Worm (Caenorhabditis elegans): Measurements from ENCODE around the gene F22F7.8.

F22F7.8 gene

ce11 chrV:2121910-2122362 lies at the start of gene F22F7.8:
Gene F22F7.8 (minus strand): TSS chrV:2121960.
- TF ChIP-seq aly-1 (tag; optimal IDR thresholded peaks at IDR 0.05) (no peak), ets-7 (tag; optimal IDR thresholded peaks at IDR 0.05) (no peak), tra-4 (tag; optimal IDR thresholded peaks at IDR 0.05) (no peak), ama-1 (optimal IDR thresholded peaks at IDR 0.05) (no peak), hmbx-1 (tag; optimal IDR thresholded peaks at IDR 0.05) (no peak), B0310.2 (tag; optimal IDR thresholded peaks at IDR 0.05) (no peak), hmg-4 (GFP tag; optimal IDR thresholded peaks at IDR 0.05) (no peak), sea-1 (GFP tag; conservative IDR thresholded peaks at IDR 0.05) (no peak), tbx-11 (GFP tag; IDR thresholded peaks at IDR 0.05) (no peak), flt-1 (GFP tag; IDR thresholded peaks at IDR 0.05) (no peak), hnd-1 (tag; optimal IDR thresholded peaks at IDR 0.05) (no peak), tbx-37 (GFP tag; conservative IDR thresholded peaks at IDR 0.05) (no peak), ceh-13 (GFP tag; optimal IDR thresholded peaks at IDR 0.05) (no peak), F13C5.2 (tag; optimal IDR thresholded peaks at IDR 0.05) (no peak), pes-1 (GFP tag; IDR thresholded peaks at IDR 0.05) (no peak), ceh-36 (tag; optimal IDR thresholded peaks at IDR 0.05) (no peak)

- TF ChIP-seq ama-1 (optimal IDR thresholded peaks at IDR 0.05): no peak
- TF ChIP-seq tbx-37 (GFP tag; conservative IDR thresholded peaks at IDR 0.05): no peak
- TF ChIP-seq hmg-4 (GFP tag; optimal IDR thresholded peaks at IDR 0.05): no peak
Measured at ce11 chrV:2166679-2167078, 44.9 kb upstream of the F22F7.8 start, which contains the start of gene srbc-19. Gene srbc-19 (minus strand): TSS chrV:2166779.

ce11 chrV:2163735-2164134 lies 42.0 kb upstream of the F22F7.8 start, which contains the start of gene str-255:
Gene str-255 (minus strand): TSS chrV:2163835.
- TF ChIP-seq B0310.2 (tag; optimal IDR thresholded peaks at IDR 0.05): no peak
- TF ChIP-seq aly-1 (tag; optimal IDR thresholded peaks at IDR 0.05): no peak
- no peak for TF ChIP-seq flt-1 (GFP tag; IDR thresholded peaks at IDR 0.05)
- no peak for TF ChIP-seq F13C5.2 (tag; optimal IDR thresholded peaks at IDR 0.05)
- no peak for TF ChIP-seq hnd-1 (tag; optimal IDR thresholded peaks at IDR 0.05)
- no peak for TF ChIP-seq ceh-36 (tag; optimal IDR thresholded peaks at IDR 0.05)
- TF ChIP-seq sea-1 (GFP tag; conservative IDR thresholded peaks at IDR 0.05): no peak
- no peak for TF ChIP-seq scrt-1 (GFP tag; IDR thresholded peaks at IDR 0.05)
- no peak for TF ChIP-seq hmg-4 (GFP tag; optimal IDR thresholded peaks at IDR 0.05)
- no peak for TF ChIP-seq hmbx-1 (tag; optimal IDR thresholded peaks at IDR 0.05)
- no peak for TF ChIP-seq tra-4 (tag; optimal IDR thresholded peaks at IDR 0.05)
- no peak for TF ChIP-seq ama-1 (optimal IDR thresholded peaks at IDR 0.05)
- no peak for TF ChIP-seq ceh-13 (GFP tag; optimal IDR thresholded peaks at IDR 0.05)
- no peak for TF ChIP-seq pes-1 (GFP tag; IDR thresholded peaks at IDR 0.05)
- no peak for TF ChIP-seq tbx-11 (GFP tag; IDR thresholded peaks at IDR 0.05)

- TF ChIP-seq sea-1 (GFP tag; conservative IDR thresholded peaks at IDR 0.05) (no peak), scrt-1 (GFP tag; IDR thresholded peaks at IDR 0.05) (no peak), aly-1 (tag; optimal IDR thresholded peaks at IDR 0.05) (no peak), hmg-4 (GFP tag; optimal IDR thresholded peaks at IDR 0.05) (no peak), F13C5.2 (tag; optimal IDR thresholded peaks at IDR 0.05) (no peak), tra-4 (tag; optimal IDR thresholded peaks at IDR 0.05) (no peak), B0310.2 (tag; optimal IDR thresholded peaks at IDR 0.05) (no peak), hmbx-1 (tag; optimal IDR thresholded peaks at IDR 0.05) (no peak), tbx-37 (GFP tag; conservative IDR thresholded peaks at IDR 0.05) (no peak), ceh-13 (GFP tag; optimal IDR thresholded peaks at IDR 0.05) (no peak), pes-1 (GFP tag; IDR thresholded peaks at IDR 0.05) (no peak), ceh-36 (tag; optimal IDR thresholded peaks at IDR 0.05) (no peak), flt-1 (GFP tag; IDR thresholded peaks at IDR 0.05) (no peak), ets-7 (tag; optimal IDR thresholded peaks at IDR 0.05) (no peak), hnd-1 (tag; optimal IDR thresholded peaks at IDR 0.05) (no peak), ama-1 (optimal IDR thresholded peaks at IDR 0.05) (no peak), tbx-11 (GFP tag; IDR thresholded peaks at IDR 0.05) (no peak)
Measured at ce11 chrV:2159331-2159730, 37.6 kb upstream of the F22F7.8 start, which contains the start of gene C45H4.14. Gene C45H4.14 (minus strand): TSS chrV:2159431.

- TF ChIP-seq ama-1 (optimal IDR thresholded peaks at IDR 0.05) (no peak), tbx-11 (GFP tag; IDR thresholded peaks at IDR 0.05) (no peak), F13C5.2 (tag; optimal IDR thresholded peaks at IDR 0.05) (no peak), ets-7 (tag; optimal IDR thresholded peaks at IDR 0.05) (no peak), scrt-1 (GFP tag; IDR thresholded peaks at IDR 0.05) (no peak)
Measured at ce11 chrV:2156830-2157229, 35.1 kb upstream of the F22F7.8 start, which contains the start of gene srbc-22. Gene srbc-22 (plus strand): TSS chrV:2157130.

- TF ChIP-seq ceh-36 (tag; optimal IDR thresholded peaks at IDR 0.05) (no peak), F13C5.2 (tag; optimal IDR thresholded peaks at IDR 0.05) (no peak), tbx-37 (GFP tag; conservative IDR thresholded peaks at IDR 0.05) (no peak), B0310.2 (tag; optimal IDR thresholded peaks at IDR 0.05) (no peak), scrt-1 (GFP tag; IDR thresholded peaks at IDR 0.05) (no peak), tra-4 (tag; optimal IDR thresholded peaks at IDR 0.05) (no peak), ceh-13 (GFP tag; optimal IDR thresholded peaks at IDR 0.05) (no peak), tbx-11 (GFP tag; IDR thresholded peaks at IDR 0.05) (no peak), aly-1 (tag; optimal IDR thresholded peaks at IDR 0.05) (no peak), ets-7 (tag; optimal IDR thresholded peaks at IDR 0.05) (no peak), sea-1 (GFP tag; conservative IDR thresholded peaks at IDR 0.05) (no peak)
Measured at ce11 chrV:2155232-2155631, 33.5 kb upstream of the F22F7.8 start, which contains the start of gene srbc-21. Gene srbc-21 (plus strand): TSS chrV:2155532.

- TF ChIP-seq ama-1 (optimal IDR thresholded peaks at IDR 0.05): no peak
- no peak for TF ChIP-seq ceh-13 (GFP tag; optimal IDR thresholded peaks at IDR 0.05)
- no peak for TF ChIP-seq hnd-1 (tag; optimal IDR thresholded peaks at IDR 0.05)
- no peak for TF ChIP-seq tbx-37 (GFP tag; conservative IDR thresholded peaks at IDR 0.05)
- no peak for TF ChIP-seq ceh-36 (tag; optimal IDR thresholded peaks at IDR 0.05)
- TF ChIP-seq aly-1 (tag; optimal IDR thresholded peaks at IDR 0.05): no peak
- TF ChIP-seq tbx-11 (GFP tag; IDR thresholded peaks at IDR 0.05): no peak
- TF ChIP-seq B0310.2 (tag; optimal IDR thresholded peaks at IDR 0.05): no peak
Measured at ce11 chrV:2153274-2153673, 31.5 kb upstream of the F22F7.8 start, which contains the start of gene srbc-23. Gene srbc-23 (plus strand): TSS chrV:2153574.

- TF ChIP-seq ceh-36 (tag; optimal IDR thresholded peaks at IDR 0.05) (no peak), ama-1 (optimal IDR thresholded peaks at IDR 0.05) (no peak), tbx-37 (GFP tag; conservative IDR thresholded peaks at IDR 0.05) (no peak), sea-1 (GFP tag; conservative IDR thresholded peaks at IDR 0.05) (no peak), flt-1 (GFP tag; IDR thresholded peaks at IDR 0.05) (no peak), ceh-13 (GFP tag; optimal IDR thresholded peaks at IDR 0.05) (no peak), ets-7 (tag; optimal IDR thresholded peaks at IDR 0.05) (no peak), tra-4 (tag; optimal IDR thresholded peaks at IDR 0.05) (no peak), B0310.2 (tag; optimal IDR thresholded peaks at IDR 0.05) (no peak), hnd-1 (tag; optimal IDR thresholded peaks at IDR 0.05) (no peak), tbx-11 (GFP tag; IDR thresholded peaks at IDR 0.05) (no peak)
Measured at ce11 chrV:2151458-2151857, 29.7 kb upstream of the F22F7.8 start, which contains the start of gene srbc-24. Gene srbc-24 (plus strand): TSS chrV:2151758.
